Worm (Caenorhabditis elegans) whole organism, L2 larva: ENCODE measurements around the gene F58B4.2.

Experiments used
- C34F6.9 ChIP-seq: fragments of 150-350 bp; optimal IDR thresholded peaks from 2 replicates; lab custom pipeline; 2014; ENCODE audit warnings: missing biosample characterization, missing genetic modification characterization
- F13H6.1 ChIP-seq: sonication (generic microtip); optimal IDR thresholded peaks from 2 replicates; lab custom pipeline; 2016; ENCODE audit warnings: missing genetic modification characterization, missing compliant biosample characterization
- R02D3.7 ChIP-seq: fragments of 150-350 bp; optimal IDR thresholded peaks from 2 replicates; lab custom pipeline; 2014; ENCODE audit warnings: missing biosample characterization, missing genetic modification characterization
- Y55F3AM.14 ChIP-seq: fragments of 200-800 bp; sonication (Bioruptor generic); optimal IDR thresholded peaks from 2 replicates; lab custom pipeline; 2018; ENCODE audit warnings: mild to moderate bottlenecking, missing genetic modification characterization, missing compliant biosample characterization
- ZK546.5 ChIP-seq: sonication (generic microtip); optimal IDR thresholded peaks from 2 replicates; lab custom pipeline; 2017; ENCODE audit warnings: missing biosample characterization, missing genetic modification characterization
- alr-1 ChIP-seq: fragments of 150-350 bp; optimal IDR thresholded peaks from 2 replicates; lab custom pipeline; 2014; ENCODE audit warnings: missing biosample characterization, missing genetic modification characterization
- aly-2 ChIP-seq: fragments of 150-350 bp; optimal IDR thresholded peaks from 2 replicates; lab custom pipeline; 2014; ENCODE audit warnings: missing biosample characterization, missing genetic modification characterization
- ama-1 ChIP-seq: fragments of 150-350 bp; optimal IDR thresholded peaks from 2 replicates; lab custom pipeline; 2018; ENCODE audit warnings: inconsistent platforms
- blmp-1 ChIP-seq: sonication (generic microtip); optimal IDR thresholded peaks from 2 replicates; lab custom pipeline; 2017; ENCODE audit warnings: missing genetic modification characterization, mild to moderate bottlenecking, missing compliant biosample characterization, antibody characterized with exemption, moderate library complexity; ENCODE audit not compliant: insufficient read depth
- ceh-16 ChIP-seq: fragments of 150-350 bp; optimal IDR thresholded peaks from 2 replicates; lab custom pipeline; 2014; ENCODE audit warnings: missing biosample characterization, missing genetic modification characterization
- ceh-82 ChIP-seq: fragments of 150-350 bp; optimal IDR thresholded peaks from 2 replicates; lab custom pipeline; 2014; ENCODE audit warnings: missing biosample characterization, missing genetic modification characterization
- crh-2 ChIP-seq: sonication (generic microtip); optimal IDR thresholded peaks from 2 replicates; lab custom pipeline; 2017; ENCODE audit warnings: missing biosample characterization, missing genetic modification characterization
- dmd-4 ChIP-seq: sonication (generic microtip); optimal IDR thresholded peaks from 2 replicates; lab custom pipeline; 2017; ENCODE audit warnings: missing biosample characterization, missing genetic modification characterization
- egl-27 ChIP-seq: sonication (generic microtip); optimal IDR thresholded peaks from 3 replicates; lab custom pipeline; 2017; ENCODE audit warnings: missing biosample characterization, missing genetic modification reagents, missing genetic modification characterization
- elt-1 ChIP-seq: fragments of 150-350 bp; optimal IDR thresholded peaks from 2 replicates; lab custom pipeline; 2014; ENCODE audit warnings: missing biosample characterization, missing genetic modification characterization
- elt-3 ChIP-seq: sonication (generic microtip); optimal IDR thresholded peaks from 2 replicates; lab custom pipeline; 2017; ENCODE audit warnings: missing biosample characterization, missing genetic modification characterization
- fos-1 ChIP-seq: fragments of 150-350 bp; optimal IDR thresholded peaks from 2 replicates; lab custom pipeline; 2014; ENCODE audit warnings: missing biosample characterization, missing genetic modification characterization
- gmeb-1 ChIP-seq: fragments of 150-350 bp; optimal IDR thresholded peaks from 2 replicates; lab custom pipeline; 2014; ENCODE audit warnings: missing biosample characterization, missing genetic modification characterization
- lin-11 ChIP-seq: fragments of 150-350 bp; sonication (generic microtip); optimal IDR thresholded peaks from 2 replicates; lab custom pipeline; 2014; ENCODE audit warnings: missing biosample characterization, missing genetic modification characterization, inconsistent platforms, mixed read lengths
- lin-13 ChIP-seq: fragments of 150-350 bp; optimal IDR thresholded peaks from 2 replicates; lab custom pipeline; 2014; ENCODE audit warnings: missing biosample characterization, missing genetic modification reagents, missing genetic modification characterization
- lin-39 ChIP-seq: fragments of 150-350 bp; optimal IDR thresholded peaks from 2 replicates; lab custom pipeline; 2014; ENCODE audit warnings: missing biosample characterization, missing genetic modification reagents, missing genetic modification characterization
- lsy-2 ChIP-seq, 2 experiments: fragments of 150-350 bp in 1 of 2; sonication (generic microtip) in 1 of 2; optimal IDR thresholded peaks; 2 replicates each; lab custom pipeline; 2014 to 2017; ENCODE audit warnings: missing biosample characterization in 2 of 2, missing genetic modification characterization in 2 of 2
- mab-5 ChIP-seq: fragments of 150-350 bp; optimal IDR thresholded peaks from 2 replicates; lab custom pipeline; 2014; ENCODE audit warnings: missing biosample characterization, missing genetic modification characterization
- mbf-1 ChIP-seq: sonication (generic microtip); optimal IDR thresholded peaks from 2 replicates; lab custom pipeline; 2017; ENCODE audit warnings: missing biosample characterization, missing genetic modification characterization
- mdl-1 ChIP-seq, 2 experiments: fragments of 150-350 bp in 1 of 2; sonication (generic microtip) in 1 of 2; optimal IDR thresholded peaks; 2 replicates each; lab custom pipeline; 2017; ENCODE audit warnings: missing biosample characterization in 2 of 2, missing genetic modification characterization in 2 of 2
- nhr-10 ChIP-seq: sonication (generic microtip); optimal IDR thresholded peaks from 2 replicates; lab custom pipeline; 2017; ENCODE audit warnings: missing biosample characterization, missing genetic modification characterization
- nhr-11 ChIP-seq: fragments of 150-350 bp; optimal IDR thresholded peaks from 2 replicates; lab custom pipeline; 2014; ENCODE audit warnings: missing biosample characterization, missing genetic modification characterization
- nhr-12 ChIP-seq: fragments of 150-350 bp; optimal IDR thresholded peaks from 2 replicates; lab custom pipeline; 2014; ENCODE audit warnings: missing biosample characterization, missing genetic modification characterization
- nhr-129 ChIP-seq: fragments of 150-350 bp; optimal IDR thresholded peaks from 2 replicates; lab custom pipeline; 2014; ENCODE audit warnings: missing biosample characterization, missing genetic modification characterization
- nhr-21 ChIP-seq: fragments of 150-350 bp; optimal IDR thresholded peaks from 2 replicates; lab custom pipeline; 2014; ENCODE audit warnings: missing biosample characterization, missing genetic modification characterization
- nhr-23 ChIP-seq: fragments of 150-350 bp; optimal IDR thresholded peaks from 2 replicates; lab custom pipeline; 2014; ENCODE audit warnings: missing biosample characterization, missing genetic modification reagents, missing genetic modification characterization
- nhr-237 ChIP-seq: fragments of 150-350 bp; optimal IDR thresholded peaks from 2 replicates; lab custom pipeline; 2014; ENCODE audit warnings: missing biosample characterization, missing genetic modification characterization
- nhr-25 ChIP-seq: fragments of 150-350 bp; sonication (generic microtip); optimal IDR thresholded peaks from 3 replicates; lab custom pipeline; 2014; ENCODE audit warnings: missing biosample characterization, missing genetic modification characterization
- nhr-6 ChIP-seq: fragments of 150-350 bp; optimal IDR thresholded peaks from 2 replicates; lab custom pipeline; 2014; ENCODE audit warnings: missing biosample characterization, missing genetic modification characterization
- nhr-77 ChIP-seq: fragments of 150-350 bp; optimal IDR thresholded peaks from 2 replicates; lab custom pipeline; 2014; ENCODE audit warnings: missing biosample characterization, missing genetic modification characterization
- peb-1 ChIP-seq: fragments of 150-350 bp; optimal IDR thresholded peaks from 2 replicates; lab custom pipeline; 2014; ENCODE audit warnings: missing biosample characterization, missing genetic modification characterization
- sem-4 ChIP-seq: fragments of 150-350 bp; optimal IDR thresholded peaks from 2 replicates; lab custom pipeline; 2014; ENCODE audit warnings: missing biosample characterization, missing genetic modification reagents, missing genetic modification characterization
- skn-1 ChIP-seq: sonication (generic microtip); optimal IDR thresholded peaks from 2 replicates; lab custom pipeline; 2017; ENCODE audit warnings: missing biosample characterization, missing genetic modification characterization
- sma-3 ChIP-seq: sonication (generic microtip); optimal IDR thresholded peaks from 2 replicates; lab custom pipeline; 2016; ENCODE audit warnings: missing genetic modification reagents, missing genetic modification characterization, missing compliant biosample characterization
- sma-9 ChIP-seq, 2 experiments: fragments of 150-350 bp in 1 of 2; sonication (generic microtip) in 1 of 2; optimal IDR thresholded peaks; 2 replicates each; lab custom pipeline; 2014 to 2016; ENCODE audit warnings: missing genetic modification characterization in 2 of 2, mild to moderate bottlenecking in 1 of 2, missing biosample characterization in 1 of 2, missing compliant biosample characterization in 1 of 2, missing genetic modification reagents in 1 of 2, moderate library complexity in 1 of 2
- snpc-4 ChIP-seq: fragments of 150-350 bp; optimal IDR thresholded peaks from 2 replicates; lab custom pipeline; 2014; ENCODE audit warnings: missing biosample characterization, missing genetic modification characterization
- unc-39 ChIP-seq: fragments of 150-350 bp; optimal IDR thresholded peaks from 2 replicates; lab custom pipeline; 2014; ENCODE audit warnings: missing biosample characterization, missing genetic modification characterization
- unc-55 ChIP-seq: fragments of 150-350 bp; sonication (generic microtip); optimal IDR thresholded peaks from 3 replicates; lab custom pipeline; 2014; ENCODE audit warnings: missing biosample characterization, missing genetic modification reagents, missing genetic modification characterization
- unc-62 ChIP-seq: fragments of 150-350 bp; optimal IDR thresholded peaks from 2 replicates; lab custom pipeline; 2014; ENCODE audit warnings: missing biosample characterization, missing genetic modification reagents, missing genetic modification characterization
- zag-1 ChIP-seq: fragments of 150-350 bp; optimal IDR thresholded peaks from 2 replicates; lab custom pipeline; 2014; ENCODE audit warnings: missing biosample characterization, missing genetic modification characterization
- ztf-1 ChIP-seq: fragments of 200-800 bp; sonication (Bioruptor generic); conservative IDR thresholded peaks from 2 replicates; pipeline ENCODE4 v1.3.6; 2022; ENCODE audit warnings: missing genetic modification characterization, missing compliant biosample characterization
- ztf-11 ChIP-seq: sonication (generic microtip); optimal IDR thresholded peaks from 2 replicates; lab custom pipeline; 2017; ENCODE audit warnings: missing biosample characterization, missing genetic modification characterization
- ztf-4 ChIP-seq: fragments of 150-350 bp; optimal IDR thresholded peaks from 2 replicates; lab custom pipeline; 2014; ENCODE audit warnings: missing biosample characterization, missing genetic modification characterization

Gene F58B4.2

DNA sequence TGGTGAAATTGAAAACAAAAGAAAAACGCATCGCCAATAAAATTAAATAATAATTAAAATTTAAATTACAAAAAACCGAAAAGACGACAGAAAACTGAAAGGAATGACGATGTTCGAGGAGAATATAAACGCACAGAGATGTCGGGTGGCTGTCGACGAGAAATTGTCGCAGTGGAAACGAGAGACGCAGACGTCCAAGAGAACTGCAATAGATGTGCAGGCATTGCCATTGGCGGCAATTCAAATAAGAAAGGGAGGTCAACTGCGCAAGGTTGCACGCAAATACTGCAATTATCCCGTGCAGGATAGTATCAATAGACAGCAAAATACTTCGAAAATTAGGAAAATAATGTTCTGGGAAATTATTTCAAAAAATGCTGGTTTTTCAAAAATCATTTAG is 21.1 kb downstream of the F58B4.2 start:
- TF ChIP-seq ztf-1 (GFP tag; lab: Robert Waterston, UW) (no peak), unc-62 (peak; percentile 95), aly-2 (tag; lab: Kevin White, UChicago) (peak; percentile 19), nhr-77 (tag; lab: Kevin White, UChicago) (peak; percentile 92), lin-11 (peak; percentile 99), lin-39 (tag; lab: Kevin White, UChicago) (peak; percentile 53), alr-1 (tag; lab: Kevin White, UChicago) (no peak), mbf-1 (no peak), ztf-4 (tag; lab: Kevin White, UChicago) (peak; percentile 97), elt-1 (no peak), nhr-23 (no peak), nhr-21 (tag; lab: Kevin White, UChicago) (peak; percentile 99), nhr-129 (peak; percentile 98), mdl-1 (tag; optimal IDR thresholded peaks at IDR 0.05; lab: Kevin White, UChicago) (peak; percentile 74 to 90), gmeb-1 (tag; lab: Kevin White, UChicago) (peak; percentile 100), nhr-6 (tag; lab: Kevin White, UChicago) (peak; percentile 97), mab-5 (peak; percentile 97), ama-1 (lab: Kevin White, UChicago) (peak; percentile 80), ZK546.5 (tag; lab: Kevin White, UChicago) (peak; percentile 100), peb-1 (tag; lab: Kevin White, UChicago) (peak; percentile 40), F13H6.1 (tag; lab: Kevin White, UChicago) (peak; percentile 98), fos-1 (tag; lab: Kevin White, UChicago) (peak; percentile 98), C34F6.9 (tag; lab: Kevin White, UChicago) (peak; percentile 100), egl-27 (tag; lab: Kevin White, UChicago) (peak; percentile 97), ztf-11 (tag; lab: Kevin White, UChicago) (peak; percentile 71), nhr-237 (tag; lab: Kevin White, UChicago) (peak; percentile 85), ceh-82 (tag; lab: Kevin White, UChicago) (peak; percentile 93), crh-2 (peak; percentile 99), nhr-25 (peak; percentile 99), nhr-12 (tag; lab: Kevin White, UChicago) (peak; percentile 79), elt-3 (no peak), unc-39 (tag; lab: Kevin White, UChicago) (no peak), nhr-10 (tag; lab: Kevin White, UChicago) (peak; percentile 79), nhr-11 (tag; lab: Kevin White, UChicago) (peak; percentile 79), skn-1 (tag; lab: Kevin White, UChicago) (peak; percentile 80), dmd-4 (tag; lab: Kevin White, UChicago) (peak; percentile 58), unc-55 (peak; percentile 100), zag-1 (peak; percentile 94), lin-13 (GFP tag; lab: Kevin White, UChicago) (peak; percentile 98), sma-9 (GFP tag; optimal IDR thresholded peaks at IDR 0.05; lab: Kevin White, UChicago) (peak; percentile 100), sma-9 (tag; optimal IDR thresholded peaks at IDR 0.05; lab: Kevin White, UChicago) (no peak), blmp-1 (tag; lab: Kevin White, UChicago) (peak; percentile 92), sem-4 (tag; lab: Kevin White, UChicago) (peak; percentile 98), sma-3 (GFP tag; lab: Kevin White, UChicago) (peak; percentile 99), ceh-16 (tag; lab: Kevin White, UChicago) (peak; percentile 95), Y55F3AM.14 (GFP tag; lab: Kevin White, UChicago) (peak; percentile 99), lsy-2 (tag; optimal IDR thresholded peaks at IDR 0.05; lab: Kevin White, UChicago) (peak; percentile 95 to 98), snpc-4 (peak; percentile 89), R02D3.7 (tag; lab: Kevin White, UChicago) (peak; percentile 71)

DNA sequence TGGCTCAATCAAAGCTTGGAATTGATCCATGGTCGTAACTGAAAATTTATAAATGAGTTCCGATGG is 21.3 kb downstream of the F58B4.2 start, which contains the start of gene sec-61.G:
Gene sec-61.G, minus strand, starts transcription at position 38 of the 66 bp plus-strand sequence.
- TF ChIP-seq nhr-23 (no peak), mbf-1 (no peak), snpc-4 (no peak), nhr-25 (no peak), unc-55 (no peak), ama-1 (lab: Kevin White, UChicago) (no peak), gmeb-1 (tag; lab: Kevin White, UChicago) (no peak), ZK546.5 (tag; lab: Kevin White, UChicago) (no peak), sma-3 (GFP tag; lab: Kevin White, UChicago) (no peak), unc-39 (tag; lab: Kevin White, UChicago) (no peak), F13H6.1 (tag; lab: Kevin White, UChicago) (no peak), zag-1 (no peak), crh-2 (no peak), elt-1 (no peak), ztf-4 (tag; lab: Kevin White, UChicago) (no peak), nhr-12 (tag; lab: Kevin White, UChicago) (no peak), R02D3.7 (tag; lab: Kevin White, UChicago) (no peak), fos-1 (tag; lab: Kevin White, UChicago) (no peak), lin-11 (no peak), nhr-11 (tag; lab: Kevin White, UChicago) (no peak)
